Fruit fly (Drosophila melanogaster): ENCODE measurements around the gene Raf.

Raf gene

DNA sequence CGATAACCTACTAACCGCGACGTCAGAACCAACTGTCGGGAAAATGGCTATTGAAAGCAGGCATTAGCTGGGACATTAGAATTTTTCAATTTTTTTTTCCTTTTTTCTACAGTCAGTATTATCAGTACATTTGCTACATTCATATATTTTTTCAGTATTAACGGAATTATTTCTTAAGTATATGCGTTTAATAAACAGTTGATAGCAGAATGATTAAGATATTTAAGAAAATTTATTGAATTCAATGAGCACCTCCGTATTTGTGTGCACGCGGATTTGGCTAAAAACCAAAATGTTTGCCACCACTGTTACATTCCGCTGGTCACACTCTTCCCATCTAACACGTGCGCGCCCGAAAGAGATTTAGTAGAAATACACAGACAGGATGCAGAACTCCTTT is 32.8 kb upstream of the Raf start, which contains the start of the genes temp and CG3071 (continued):
- TF ChIP-seq zfh2 (GFP tag; optimal IDR thresholded peaks at IDR 0.05) (peak; percentile 73), CG16815 (GFP tag; optimal IDR thresholded peaks at IDR 0.05) (peak; percentile 65), sna (GFP tag; IDR thresholded peaks at IDR 0.05; ENCODE audit: partially characterized antibody) (no peak), CG32767 (GFP tag; IDR thresholded peaks at IDR 0.05) (peak; percentile 36; the same call in 1 of the 2 replicates), bigmax (GFP tag; optimal IDR thresholded peaks at IDR 0.05) (no peak), Sry-δ (GFP tag; optimal IDR thresholded peaks at IDR 0.05) (peak; percentile 44), ato (GFP tag; IDR thresholded peaks at IDR 0.05; ENCODE audit: partially characterized antibody) (no peak), lab (GFP tag; optimal IDR thresholded peaks at IDR 0.05) (peak; percentile 73), CG18262 (tag; optimal IDR thresholded peaks at IDR 0.05) (peak; percentile 61), klu (GFP tag; IDR thresholded peaks at IDR 0.05) (peak; percentile 56; the same call in 1 of the 2 replicates), bsh (GFP tag; optimal IDR thresholded peaks at IDR 0.05) (peak in 1 of 2 experiments; percentile 40), CG2678 (tag; optimal IDR thresholded peaks at IDR 0.05) (peak; percentile 77), zen (tag; optimal IDR thresholded peaks at IDR 0.05) (peak; percentile 21), CG30403 (GFP tag; optimal IDR thresholded peaks at IDR 0.05) (peak; percentile 88), gfzf (GFP tag; optimal IDR thresholded peaks at IDR 0.05) (peak; percentile 64), CG9437 (GFP tag; optimal IDR thresholded peaks at IDR 0.05) (peak; percentile 67), Sox100B (GFP tag; optimal IDR thresholded peaks at IDR 0.05) (no peak), sisA (GFP tag; IDR thresholded peaks at IDR 0.05) (no peak; the same call in 1 of the 2 replicates), CG18476 (GFP tag; optimal IDR thresholded peaks at IDR 0.05) (peak; percentile 17), knrl (GFP tag; IDR thresholded peaks at IDR 0.05; ENCODE audit: partially characterized antibody) (peak; percentile 30; the same call in 1 of the 3 replicates), B-H2 (GFP tag; optimal IDR thresholded peaks at IDR 0.05) (peak; percentile 68), Stat92E (GFP tag; optimal IDR thresholded peaks at IDR 0.05) (peak in 1 of 3 experiments; percentile 39), B-H1 (GFP tag; IDR thresholded peaks at IDR 0.05) (no peak), Hr51 (GFP tag; optimal IDR thresholded peaks at IDR 0.05) (peak; percentile 60 to 62), CG6654 (GFP tag; optimal IDR thresholded peaks at IDR 0.05) (no peak), CG14050 (GFP tag; IDR thresholded peaks at IDR 0.05) (no peak), CG8290 (GFP tag; optimal IDR thresholded peaks at IDR 0.05) (peak; percentile 47), CG8290 (tag; optimal IDR thresholded peaks at IDR 0.05) (peak in 1 of 2 experiments; percentile 36), ci (GFP tag; IDR thresholded peaks at IDR 0.05) (no peak; the same call in 2 of the 3 replicates), D (optimal IDR thresholded peaks at IDR 0.05) (no peak), D (GFP tag; optimal IDR thresholded peaks at IDR 0.05) (peak; percentile 23), zfh1 (GFP tag; IDR thresholded peaks at IDR 0.05) (no peak), CG16779 (GFP tag; IDR thresholded peaks at IDR 0.05) (no peak), CG1602 (GFP tag; optimal IDR thresholded peaks at IDR 0.05) (peak; percentile 28), ewg (GFP tag; optimal IDR thresholded peaks at IDR 0.05) (peak; percentile 41), luna (GFP tag; optimal IDR thresholded peaks at IDR 0.05) (no peak), E2f2 (GFP tag; IDR thresholded peaks at IDR 0.05) (peak; percentile 47), CG6175 (GFP tag; IDR thresholded peaks at IDR 0.05) (no peak), CG17186 (GFP tag; optimal IDR thresholded peaks at IDR 0.05) (peak; percentile 64), CG13624 (GFP tag; optimal IDR thresholded peaks at IDR 0.05) (peak; percentile 20), CG12391 (tag; optimal IDR thresholded peaks at IDR 0.05) (peak; percentile 81), CG9609 (GFP tag; optimal IDR thresholded peaks at IDR 0.05) (peak; percentile 58), mld (GFP tag; IDR thresholded peaks at IDR 0.05; ENCODE audit: partially characterized antibody) (no peak), btn (GFP tag; optimal IDR thresholded peaks at IDR 0.05) (no peak), CG9215 (GFP tag; IDR thresholded peaks at IDR 0.05) (peak; percentile 70; the same call in 1 of the 2 replicates), Abd-B (GFP tag; optimal IDR thresholded peaks at IDR 0.05) (peak; percentile 73), Dbx (GFP tag; IDR thresholded peaks at IDR 0.05) (peak; percentile 49; the same call in 2 of the 3 replicates), CG15696 (tag; optimal IDR thresholded peaks at IDR 0.05) (peak; percentile 68), tx (GFP tag; optimal IDR thresholded peaks at IDR 0.05) (peak; percentile 47), PHDP (tag; optimal IDR thresholded peaks at IDR 0.05) (peak; percentile 39)
